Worm (Caenorhabditis elegans): Measurements from ENCODE around the gene ark-1.

- TF ChIP-seq ZK546.5 (tag; optimal IDR thresholded peaks at IDR 0.05) (no peak), tag-97 (GFP tag; IDR thresholded peaks at IDR 0.05) (no peak), dmd-6 (GFP tag; IDR thresholded peaks at IDR 0.05) (no peak), hlh-30 (tag; optimal IDR thresholded peaks at IDR 0.05; ENCODE audit: insufficient read depth) (no peak), tra-1 (GFP tag; IDR thresholded peaks at IDR 0.05) (no peak), unc-39 (tag; optimal IDR thresholded peaks at IDR 0.05) (no peak), arid-1 (GFP tag; conservative IDR thresholded peaks at IDR 0.05) (no peak), fos-1 (tag; optimal IDR thresholded peaks at IDR 0.05) (no peak)
Observed at ce11 chrIV:12573068-12573467, 57.8 kb downstream of the ark-1 start, which contains the start of gene K08E7.5.
